Worm (Caenorhabditis elegans): ENCODE measurements around the gene dcn-1.

DNA sequence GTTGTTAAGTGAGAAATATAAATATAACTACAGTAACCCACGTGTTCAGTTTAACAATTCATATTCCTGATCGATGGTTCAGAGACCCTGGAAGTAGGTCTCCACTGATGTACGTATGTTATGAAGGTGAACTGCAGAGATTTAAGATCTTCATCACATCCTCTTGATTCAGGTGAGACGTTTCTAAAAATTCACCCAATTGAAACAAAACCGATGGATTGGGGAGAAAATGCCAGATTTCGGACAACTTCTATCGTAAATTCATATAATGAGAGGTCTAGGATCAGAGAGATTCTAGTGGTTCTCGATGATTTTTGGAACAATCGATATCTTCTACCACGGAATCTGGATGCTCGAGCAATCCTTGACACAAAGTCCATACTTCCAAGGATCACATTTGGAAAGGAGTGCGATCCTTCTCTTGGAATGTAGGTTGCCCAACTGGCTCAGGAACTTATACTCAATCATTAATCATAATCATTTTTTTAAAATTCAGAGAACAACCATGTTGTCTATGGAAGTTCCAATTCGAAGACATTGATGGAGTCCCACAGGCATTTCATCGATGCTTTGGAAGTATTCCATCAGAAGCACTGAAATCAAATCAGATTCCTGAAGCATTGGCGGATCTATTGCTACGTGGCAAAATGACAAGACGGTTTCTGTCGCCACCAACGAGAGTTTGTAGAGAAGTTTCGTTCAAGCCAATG, 19.4 kb upstream of the dcn-1 start, which contains the start of the genes nth-1 and R10E4.7:
- TF ChIP-seq unc-39 (tag; optimal IDR thresholded peaks at IDR 0.05): no peak
- no peak for TF ChIP-seq nhr-12 (tag; optimal IDR thresholded peaks at IDR 0.05)
- TF ChIP-seq nhr-237 (tag; optimal IDR thresholded peaks at IDR 0.05): no peak
